Worm (Caenorhabditis elegans) whole organism, L4 larva: ENCODE results near the gene C50E3.5.

Experiments used
- F10B5.3 ChIP-seq: sonication (generic microtip); optimal IDR thresholded peaks from 2 replicates; lab custom pipeline; 2016; ENCODE audit warnings: mild to moderate bottlenecking, missing genetic modification characterization, missing compliant biosample characterization
- R02D3.7 ChIP-seq: fragments of 150-350 bp; sonication (generic microtip); optimal IDR thresholded peaks from 3 replicates; lab custom pipeline; 2014; ENCODE audit warnings: missing biosample characterization, missing genetic modification characterization
- T20F7.1 ChIP-seq: fragments of 200-800 bp; sonication (Bioruptor generic); optimal IDR thresholded peaks from 2 replicates; lab custom pipeline; 2018; ENCODE audit warnings: mild to moderate bottlenecking, missing genetic modification characterization, missing compliant biosample characterization
- T26A8.4 ChIP-seq: fragments of 200-800 bp; sonication (Bioruptor generic); IDR thresholded peaks from 2 replicates; pipeline ENCODE4 v1.3.6; 2022; ENCODE audit warnings: missing genetic modification characterization, missing compliant biosample characterization
- Y105C5A.15 ChIP-seq: fragments of 200-800 bp; sonication (Bioruptor generic); IDR thresholded peaks from 2 replicates; pipeline ENCODE4 v1.3.6; 2022; ENCODE audit warnings: missing genetic modification characterization, missing compliant biosample characterization
- ZK337.2 ChIP-seq: fragments of 200-800 bp; sonication (Bioruptor generic); IDR thresholded peaks from 2 replicates; pipeline ENCODE4 v1.3.6; 2022; ENCODE audit warnings: missing genetic modification reagents, missing genetic modification characterization, missing compliant biosample characterization
- aha-1 ChIP-seq: fragments of 150-350 bp; peaks from one replicate; lab custom pipeline; 2014; ENCODE audit warnings: missing biosample characterization, missing genetic modification characterization
- aly-2 ChIP-seq: sonication (generic microtip); optimal IDR thresholded peaks from 2 replicates; lab custom pipeline; 2018; ENCODE audit warnings: missing biosample characterization, missing genetic modification characterization
- ceh-32 ChIP-seq: sonication (generic microtip); optimal IDR thresholded peaks from 2 replicates; lab custom pipeline; 2016; ENCODE audit warnings: mild to moderate bottlenecking, missing genetic modification characterization, missing compliant biosample characterization; ENCODE audit not compliant: poor library complexity
- ceh-44 ChIP-seq: fragments of 200-800 bp; sonication (Bioruptor generic); IDR thresholded peaks from 2 replicates; pipeline ENCODE4 v1.3.6; 2022; ENCODE audit warnings: missing genetic modification reagents, missing genetic modification characterization, missing compliant biosample characterization
- daf-19 ChIP-seq: fragments of 200-800 bp; sonication (Bioruptor generic); conservative IDR thresholded peaks from 2 replicates; pipeline ENCODE4 v1.3.6; 2022; ENCODE audit warnings: missing genetic modification characterization, missing compliant biosample characterization
- dmd-6 ChIP-seq: fragments of 200-800 bp; sonication (Bioruptor generic); IDR thresholded peaks from 2 replicates; pipeline ENCODE4 v1.3.6; 2022; ENCODE audit warnings: missing genetic modification reagents, missing genetic modification characterization, missing compliant biosample characterization
- dmd-8 ChIP-seq: fragments of 200-800 bp; sonication (Bioruptor generic); IDR thresholded peaks from 2 replicates; pipeline ENCODE4 v1.3.6; 2022; ENCODE audit warnings: missing genetic modification characterization, missing compliant biosample characterization
- dmd-9 ChIP-seq: fragments of 200-800 bp; sonication (Bioruptor generic); IDR thresholded peaks from 2 replicates; pipeline ENCODE4 v1.3.6; 2022; ENCODE audit warnings: missing genetic modification reagents, missing genetic modification characterization, missing compliant biosample characterization
- egl-27 ChIP-seq: sonication (generic microtip); optimal IDR thresholded peaks from 3 replicates; lab custom pipeline; 2017; ENCODE audit warnings: missing biosample characterization, missing genetic modification reagents, missing genetic modification characterization
- fkh-10 ChIP-seq: fragments of 150-350 bp; optimal IDR thresholded peaks from 2 replicates; lab custom pipeline; 2014; ENCODE audit warnings: missing biosample characterization, missing genetic modification reagents, missing genetic modification characterization
- fos-1 ChIP-seq: fragments of 150-350 bp; optimal IDR thresholded peaks from 2 replicates; lab custom pipeline; 2014; ENCODE audit warnings: missing biosample characterization, missing genetic modification characterization
- hif-1 ChIP-seq, 2 experiments: sonication (generic microtip); optimal IDR thresholded peaks; 2 replicates each; lab custom pipeline; 2016 to 2017; ENCODE audit warnings: missing compliant biosample characterization in 2 of 2, missing genetic modification characterization in 2 of 2, missing genetic modification reagents in 2 of 2, missing genotype in 2 of 2, mild to moderate bottlenecking in 1 of 2
- hmg-1.1 ChIP-seq: fragments of 200-800 bp; sonication (Bioruptor generic); IDR thresholded peaks from 2 replicates; pipeline ENCODE4 v1.3.6; 2022; ENCODE audit warnings: missing genetic modification reagents, missing genetic modification characterization, missing compliant biosample characterization
- jun-1 ChIP-seq: fragments of 150-350 bp; optimal IDR thresholded peaks from 2 replicates; lab custom pipeline; 2014; ENCODE audit warnings: missing biosample characterization, missing genetic modification reagents, missing genetic modification characterization
- lin-39 ChIP-seq: fragments of 150-350 bp; optimal IDR thresholded peaks from 2 replicates; lab custom pipeline; 2014; ENCODE audit warnings: missing biosample characterization, missing genetic modification reagents, missing genetic modification characterization
- lir-3 ChIP-seq: sonication (generic microtip); optimal IDR thresholded peaks from 2 replicates; lab custom pipeline; 2016; ENCODE audit warnings: mild to moderate bottlenecking, missing genetic modification characterization, missing compliant biosample characterization
- madf-5 ChIP-seq, 2 experiments: fragments of 200-800 bp; sonication (Bioruptor generic); IDR thresholded peaks; 2 replicates each; pipeline ENCODE4 v1.3.6; 2022; ENCODE audit warnings: missing compliant biosample characterization in 2 of 2, missing genetic modification characterization in 2 of 2
- madf-9 ChIP-seq: fragments of 200-800 bp; sonication (Bioruptor generic); conservative IDR thresholded peaks from 2 replicates; pipeline ENCODE4 v1.3.6; 2022; ENCODE audit warnings: missing genetic modification reagents, missing genetic modification characterization, missing compliant biosample characterization
- mep-1 ChIP-seq: fragments of 150-350 bp; sonication (generic microtip); optimal IDR thresholded peaks from 3 replicates; lab custom pipeline; 2014; ENCODE audit warnings: missing biosample characterization, missing genetic modification characterization
- nhr-102 ChIP-seq: sonication (generic microtip); optimal IDR thresholded peaks from 2 replicates; lab custom pipeline; 2016; ENCODE audit warnings: mild to moderate bottlenecking, missing genetic modification characterization, moderate library complexity, missing compliant biosample characterization
- nhr-42 ChIP-seq: fragments of 200-800 bp; sonication (Bioruptor generic); IDR thresholded peaks from 2 replicates; pipeline ENCODE4 v1.3.6; 2022; ENCODE audit warnings: missing genetic modification characterization, missing compliant biosample characterization
- nhr-48 ChIP-seq: sonication (generic microtip); optimal IDR thresholded peaks from 2 replicates; lab custom pipeline; 2016; ENCODE audit warnings: mild to moderate bottlenecking, missing genetic modification characterization, missing compliant biosample characterization
- nhr-6 ChIP-seq: fragments of 150-350 bp; optimal IDR thresholded peaks from 2 replicates; lab custom pipeline; 2014; ENCODE audit warnings: missing biosample characterization, missing genetic modification characterization
- nhr-76 ChIP-seq: fragments of 150-350 bp; optimal IDR thresholded peaks from 2 replicates; lab custom pipeline; 2014; ENCODE audit warnings: missing biosample characterization, missing genetic modification characterization
- pha-4 ChIP-seq, 2 experiments: fragments of 150-350 bp in 1 of 2; fragments of 200-800 bp in 1 of 2; sonication (Bioruptor generic) in 1 of 2; IDR thresholded peaks in 1 of 2; optimal IDR thresholded peaks in 1 of 2; 2 replicates each; pipeline versions ENCODE4 v1.3.6 to Lab custom; 2014 to 2022; ENCODE audit warnings: missing genetic modification characterization in 2 of 2, missing genetic modification reagents in 2 of 2, missing biosample characterization in 1 of 2, missing compliant biosample characterization in 1 of 2
- php-3 ChIP-seq: fragments of 200-800 bp; sonication (Bioruptor generic); IDR thresholded peaks from 2 replicates; pipeline ENCODE4 v1.3.6; 2022; ENCODE audit warnings: missing genetic modification reagents, missing genetic modification characterization, missing compliant biosample characterization
- saeg-2 ChIP-seq: fragments of 200-800 bp; sonication (Bioruptor generic); IDR thresholded peaks from 2 replicates; pipeline ENCODE4 v1.3.6; 2022; ENCODE audit warnings: missing genetic modification reagents, missing genetic modification characterization, missing compliant biosample characterization
- snpc-4 ChIP-seq: fragments of 150-350 bp; optimal IDR thresholded peaks from 2 replicates; lab custom pipeline; 2014; ENCODE audit warnings: missing biosample characterization, missing genetic modification characterization
- spr-3 ChIP-seq: fragments of 200-800 bp; sonication (Bioruptor generic); optimal IDR thresholded peaks from 2 replicates; lab custom pipeline; 2018; ENCODE audit warnings: mild to moderate bottlenecking, missing genetic modification characterization, missing compliant biosample characterization
- tag-97 ChIP-seq: fragments of 200-800 bp; sonication (Bioruptor generic); IDR thresholded peaks from 2 replicates; pipeline ENCODE4 v1.3.6; 2022; ENCODE audit warnings: missing genetic modification characterization, missing compliant biosample characterization
- unc-130 ChIP-seq: sonication (generic microtip); optimal IDR thresholded peaks from 2 replicates; lab custom pipeline; 2016; ENCODE audit warnings: missing genetic modification reagents, missing genetic modification characterization, missing compliant biosample characterization
- unc-62 ChIP-seq, 3 experiments: fragments of 150-350 bp in 1 of 3; sonication (generic microtip); optimal IDR thresholded peaks in 2 of 3; peaks in 1 of 3; 1 replicate in 1 of 3; 2 replicates in 2 of 3; lab custom pipeline; 2014 to 2017; ENCODE audit warnings: missing biosample characterization in 3 of 3, missing genetic modification characterization in 3 of 3, missing genetic modification reagents in 3 of 3, missing genotype in 1 of 3
- zip-11 ChIP-seq: fragments of 200-800 bp; sonication (Bioruptor generic); IDR thresholded peaks from 2 replicates; pipeline ENCODE4 v1.3.6; 2022; ENCODE audit warnings: missing genetic modification characterization, missing compliant biosample characterization

The C50E3.5 gene

DNA sequence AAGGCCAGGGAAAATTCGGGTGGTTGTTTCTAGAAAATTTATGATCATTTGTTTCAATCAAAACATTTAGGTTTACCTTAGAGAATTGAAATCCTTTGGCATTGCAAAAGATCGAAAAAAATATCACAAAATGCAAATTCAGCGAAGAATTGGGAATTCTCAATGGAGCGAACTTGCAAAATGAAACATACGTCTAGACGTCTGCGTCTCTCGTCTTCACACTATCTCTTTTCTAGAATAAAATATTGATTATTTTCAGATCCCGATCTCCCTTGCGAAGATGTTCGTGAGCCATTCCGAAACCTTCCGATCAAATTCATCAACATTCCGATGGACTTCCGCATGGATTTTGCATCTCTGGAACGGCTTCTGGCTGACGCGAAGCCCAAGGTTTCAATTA, 7.4 kb upstream of the C50E3.5 start, which contains the start of gene ets-6 (continued):
- no peak for TF ChIP-seq T26A8.4 (GFP tag; lab: Robert Waterston, UW)
- TF ChIP-seq hmg-1.1, result no peak
- no peak for TF ChIP-seq dmd-8 (GFP tag; lab: Robert Waterston, UW)
- TF ChIP-seq ceh-44 (GFP tag; lab: Robert Waterston, UW), result peak; percentile 38; the same call in 1 of the 2 replicates
- peak; percentile 52 for TF ChIP-seq mep-1
- TF ChIP-seq daf-19 (GFP tag; lab: Robert Waterston, UW), result no peak
- TF ChIP-seq fkh-10 (GFP tag; lab: Kevin White, UChicago), result no peak
- no peak for TF ChIP-seq spr-3 (GFP tag; lab: Kevin White, UChicago)
- no peak for TF ChIP-seq jun-1 (tag; lab: Kevin White, UChicago)
- TF ChIP-seq nhr-102 (tag; lab: Kevin White, UChicago), result no peak
- no peak for TF ChIP-seq F10B5.3
- TF ChIP-seq ceh-32 (tag; lab: Kevin White, UChicago), result no peak
- TF ChIP-seq zip-11 (GFP tag; lab: Robert Waterston, UW), result no peak
- no peak for TF ChIP-seq lir-3 (tag; lab: Kevin White, UChicago)
- TF ChIP-seq ZK337.2 (GFP tag; lab: Robert Waterston, UW), result no peak
- TF ChIP-seq nhr-76 (tag; lab: Kevin White, UChicago), result no peak
- no peak for TF ChIP-seq egl-27 (tag; lab: Kevin White, UChicago)
- no peak for TF ChIP-seq dmd-6 (GFP tag; lab: Robert Waterston, UW)
- peak; percentile 2 for TF ChIP-seq aha-1 (tag; lab: Kevin White, UChicago)
- no peak for TF ChIP-seq pha-4 (GFP tag; IDR thresholded peaks at IDR 0.05; lab: Robert Waterston, UW)
- no peak for TF ChIP-seq pha-4 (tag; optimal IDR thresholded peaks at IDR 0.05; lab: Kevin White, UChicago)
- TF ChIP-seq fos-1 (tag; lab: Kevin White, UChicago), result no peak
- no peak for TF ChIP-seq R02D3.7 (tag; lab: Kevin White, UChicago)
- TF ChIP-seq nhr-48 (tag; lab: Kevin White, UChicago), result no peak
- TF ChIP-seq madf-5 (GFP tag; IDR thresholded peaks at IDR 0.05; lab: Robert Waterston, UW), result no peak
- no peak for TF ChIP-seq aly-2 (tag; lab: Kevin White, UChicago)
- no peak for TF ChIP-seq nhr-42 (GFP tag; lab: Robert Waterston, UW)
- no peak for TF ChIP-seq tag-97
- peak in 1 of 2 experiments; percentile 65 for TF ChIP-seq unc-62 (GFP tag; optimal IDR thresholded peaks at IDR 0.05 in 1 of 2; lab: Kevin White, UChicago)
- no peak for TF ChIP-seq unc-62 (tag; optimal IDR thresholded peaks at IDR 0.05; lab: Kevin White, UChicago)
- no peak for TF ChIP-seq dmd-9
- TF ChIP-seq madf-9 (GFP tag; lab: Robert Waterston, UW), result no peak
- no peak for TF ChIP-seq lin-39 (tag; lab: Kevin White, UChicago)
- TF ChIP-seq Y105C5A.15 (GFP tag; lab: Robert Waterston, UW), result no peak
- no peak for TF ChIP-seq unc-130 (GFP tag; lab: Kevin White, UChicago)
- TF ChIP-seq php-3 (GFP tag; lab: Robert Waterston, UW), result no peak

DNA sequence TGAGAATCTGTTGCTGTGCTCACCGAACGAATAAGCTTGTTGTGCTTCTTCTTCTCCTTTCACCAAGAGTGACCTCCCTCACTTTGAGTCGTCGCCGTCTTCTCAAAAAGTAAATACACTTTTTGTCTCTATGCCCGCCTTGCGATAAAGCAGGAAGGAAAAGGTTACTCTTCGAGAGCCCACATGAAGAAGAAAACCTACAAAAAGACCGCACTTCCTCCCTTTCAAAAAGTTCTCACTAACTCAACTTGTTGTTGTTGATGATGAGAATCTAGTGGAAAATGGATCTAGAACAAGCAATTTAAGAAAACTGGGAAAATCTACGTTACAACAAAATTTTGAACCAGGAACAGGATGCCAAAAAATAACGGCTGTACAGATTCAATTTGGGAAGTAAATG, 2.7 kb downstream of the C50E3.5 start, which contains the start of gene C50E3.6:
TSS of gene C50E3.6 (minus strand) at position 101 of the 400 bp plus-strand sequence.
- TF ChIP-seq jun-1 (tag; lab: Kevin White, UChicago), result no peak
- TF ChIP-seq saeg-2, result no peak
- TF ChIP-seq madf-5 (GFP tag; IDR thresholded peaks at IDR 0.05; lab: Robert Waterston, UW), result no peak
- no peak for TF ChIP-seq hif-1 (tag; optimal IDR thresholded peaks at IDR 0.05; lab: Kevin White, UChicago)
- no peak for TF ChIP-seq T20F7.1 (GFP tag; lab: Kevin White, UChicago)
- TF ChIP-seq snpc-4 (tag; lab: Kevin White, UChicago), result no peak
- peak; percentile 15 for TF ChIP-seq fkh-10 (GFP tag; lab: Kevin White, UChicago)
- no peak for TF ChIP-seq nhr-6 (tag; lab: Kevin White, UChicago)
- TF ChIP-seq, all 104 proteins: peak for 1
